Fruit fly (Drosophila melanogaster) whole organism, embryonic: Measurements from ENCODE around the gene RpL13.
A peak's percentile ranks its signal among the peaks of the same experiment; 100 is the strongest.

ENCODE experiments used
- BtbVII ChIP-seq: fragments of 200-800 bp; sonication (Bioruptor generic); optimal IDR thresholded peaks from 3 replicates; lab custom pipeline; 2017; ENCODE audit warnings: missing biosample characterization, mild to moderate bottlenecking, missing genetic modification characterization
- CG10366 ChIP-seq: fragments of 200-800 bp; sonication (Bioruptor generic); IDR thresholded peaks from 2 replicates; pipeline ENCODE4 v1.3.6; 2022; ENCODE audit warnings: missing biosample characterization, missing genetic modification characterization
- CG10431 ChIP-seq: fragments of 200-800 bp; sonication (Bioruptor generic); optimal IDR thresholded peaks from 3 replicates; lab custom pipeline; 2018; ENCODE audit warnings: missing biosample characterization, mild to moderate bottlenecking, missing genetic modification characterization
- CG14441 ChIP-seq: fragments of 200-800 bp; sonication (Bioruptor generic); IDR thresholded peaks from 2 replicates; pipeline ENCODE4 v1.3.6; 2022; ENCODE audit warnings: missing biosample characterization, missing genetic modification characterization
- CG18011 ChIP-seq: fragments of 200-800 bp; sonication (Bioruptor generic); optimal IDR thresholded peaks from 2 replicates; lab custom pipeline; 2017; ENCODE audit warnings: missing biosample characterization, missing genetic modification characterization, mild to moderate bottlenecking, moderate library complexity, missing genotype
- CG2116 ChIP-seq: fragments of 200-800 bp; sonication (Bioruptor generic); optimal IDR thresholded peaks from 3 replicates; lab custom pipeline; 2018; ENCODE audit warnings: missing biosample characterization, mild to moderate bottlenecking, missing genetic modification characterization
- CG31441 ChIP-seq: fragments of 200-800 bp; sonication (Bioruptor generic); IDR thresholded peaks from 2 replicates; pipeline ENCODE4 v1.3.6; 2022; ENCODE audit warnings: missing biosample characterization, missing genetic modification characterization
- CG3281 ChIP-seq: fragments of 200-800 bp; sonication (Bioruptor generic); optimal IDR thresholded peaks from 3 replicates; lab custom pipeline; 2017; ENCODE audit warnings: missing biosample characterization, mild to moderate bottlenecking, missing genetic modification characterization
- CG34376 ChIP-seq: fragments of 200-800 bp; sonication (Bioruptor generic); optimal IDR thresholded peaks from 2 replicates; lab custom pipeline; 2018; ENCODE audit warnings: missing biosample characterization, mild to moderate bottlenecking, missing genetic modification characterization
- CG3847 ChIP-seq: fragments of 200-800 bp; sonication (Bioruptor generic); IDR thresholded peaks from 2 replicates; pipeline ENCODE4 v1.3.6; 2022; ENCODE audit warnings: missing biosample characterization, missing genetic modification characterization
- CG4617 ChIP-seq: fragments of 200-800 bp; sonication (Bioruptor generic); optimal IDR thresholded peaks from 3 replicates; lab custom pipeline; 2016; ENCODE audit warnings: missing biosample characterization, missing genetic modification characterization, borderline replicate concordance
- CG6254 ChIP-seq: fragments of 200-800 bp; sonication (Bioruptor generic); optimal IDR thresholded peaks from 3 replicates; lab custom pipeline; 2017; ENCODE audit warnings: mild to moderate bottlenecking, missing biosample characterization, missing genetic modification reagents, missing genetic modification characterization
- CG8359 ChIP-seq: fragments of 200-800 bp; sonication (Bioruptor generic); optimal IDR thresholded peaks from 2 replicates; lab custom pipeline; 2017; ENCODE audit warnings: missing biosample characterization, mild to moderate bottlenecking, missing genetic modification characterization, borderline replicate concordance
- CG9215 ChIP-seq: fragments of 200-800 bp; sonication (Bioruptor generic); IDR thresholded peaks from 2 replicates; pipeline ENCODE4 v1.3.6; 2022; ENCODE audit warnings: missing biosample characterization, missing genetic modification characterization
- CG9932 ChIP-seq: fragments of 200-800 bp; sonication (Bioruptor generic); IDR thresholded peaks from 2 replicates; pipeline ENCODE4 v1.3.6; 2022; ENCODE audit warnings: missing biosample characterization, missing genetic modification characterization
- CHES-1-like ChIP-seq: fragments of 200-800 bp; sonication (Bioruptor generic); optimal IDR thresholded peaks from 2 replicates; lab custom pipeline; 2016; ENCODE audit warnings: missing biosample characterization, missing genetic modification characterization
- Dad ChIP-seq: fragments of 200-800 bp; sonication (Bioruptor generic); optimal IDR thresholded peaks from 3 replicates; lab custom pipeline; 2016; ENCODE audit warnings: missing biosample characterization, missing genetic modification characterization
- Dfd ChIP-seq, 2 experiments: fragments of >200 bp; optimal IDR thresholded peaks; 2 replicates each; lab custom pipeline; 2017; ENCODE audit warnings: missing biosample characterization in 2 of 2, missing genetic modification characterization in 2 of 2
- ERR ChIP-seq: fragments of 200-800 bp; sonication (Bioruptor generic); optimal IDR thresholded peaks from 2 replicates; lab custom pipeline; 2016; ENCODE audit warnings: missing biosample characterization, missing genetic modification characterization
- Elba2 ChIP-seq: fragments of 200-800 bp; sonication (Bioruptor generic); optimal IDR thresholded peaks from 3 replicates; lab custom pipeline; 2016; ENCODE audit warnings: missing biosample characterization, missing genetic modification characterization
- Fer1 ChIP-seq: fragments of 200-800 bp; sonication (Bioruptor generic); optimal IDR thresholded peaks from 2 replicates; lab custom pipeline; 2017; ENCODE audit warnings: missing biosample characterization, mild to moderate bottlenecking, missing genetic modification characterization
- Gug ChIP-seq: fragments of 200-800 bp; sonication (Bioruptor generic); IDR thresholded peaks from 4 replicates; pipeline ENCODE4 v1.3.6; 2022; ENCODE audit warnings: missing biosample characterization, missing genetic modification characterization
- H15 ChIP-seq: fragments of 200-800 bp; sonication (Bioruptor generic); IDR thresholded peaks from 3 replicates; pipeline ENCODE4 v1.3.6; 2022; ENCODE audit warnings: missing biosample characterization, missing genetic modification characterization
- HmgD ChIP-seq: fragments of 200-800 bp; sonication (Bioruptor generic); optimal IDR thresholded peaks from 3 replicates; lab custom pipeline; 2016; ENCODE audit warnings: missing biosample characterization, missing genetic modification characterization
- Hr3 ChIP-seq: fragments of 200-800 bp; sonication (Bioruptor generic); optimal IDR thresholded peaks from 3 replicates; lab custom pipeline; 2016; ENCODE audit warnings: missing biosample characterization, missing genetic modification characterization
- Hsf ChIP-seq: fragments of 200-800 bp; sonication (Bioruptor generic); optimal IDR thresholded peaks from 3 replicates; lab custom pipeline; 2016; ENCODE audit warnings: missing biosample characterization, missing genetic modification characterization
- Max ChIP-seq: fragments of 200-800 bp; sonication (Bioruptor generic); optimal IDR thresholded peaks from 2 replicates; lab custom pipeline; 2016; ENCODE audit warnings: missing biosample characterization, mild to moderate bottlenecking, missing genetic modification characterization
- Oaz ChIP-seq: fragments of 200-800 bp; sonication (Bioruptor generic); IDR thresholded peaks from 2 replicates; pipeline ENCODE4 v1.3.6; 2022; ENCODE audit warnings: missing biosample characterization, missing genetic modification characterization
- Poxn ChIP-seq: fragments of 200-800 bp; sonication (Bioruptor generic); IDR thresholded peaks from 2 replicates; pipeline ENCODE4 v1.3.6; 2022; ENCODE audit warnings: missing biosample characterization, missing genetic modification characterization
- Ravus ChIP-seq: fragments of 200-800 bp; sonication (Bioruptor generic); IDR thresholded peaks from 2 replicates; pipeline ENCODE4 v1.3.6; 2022; ENCODE audit warnings: missing biosample characterization, missing genetic modification characterization
- Side ChIP-seq: fragments of 200-800 bp; sonication (Bioruptor generic); optimal IDR thresholded peaks from 2 replicates; lab custom pipeline; 2016; ENCODE audit warnings: missing biosample characterization, missing genetic modification characterization
- YL-1 ChIP-seq: fragments of 200-800 bp; sonication (Bioruptor generic); optimal IDR thresholded peaks from 3 replicates; lab custom pipeline; 2017; ENCODE audit warnings: missing biosample characterization, mild to moderate bottlenecking, missing genetic modification characterization
- aop ChIP-seq: fragments of 200-800 bp; sonication (Bioruptor generic); IDR thresholded peaks from 2 replicates; pipeline ENCODE4 v1.3.6; 2022; ENCODE audit warnings: missing biosample characterization, missing genetic modification characterization
- bigmax ChIP-seq: fragments of 200-800 bp; sonication (Bioruptor generic); optimal IDR thresholded peaks from 2 replicates; lab custom pipeline; 2018; ENCODE audit warnings: missing biosample characterization, mild to moderate bottlenecking, missing genetic modification characterization
- btn ChIP-seq: fragments of 200-800 bp; sonication (Bioruptor generic); optimal IDR thresholded peaks from 2 replicates; lab custom pipeline; 2016; ENCODE audit warnings: missing biosample characterization, missing genetic modification characterization
- cato ChIP-seq: fragments of 200-800 bp; sonication (Bioruptor generic); optimal IDR thresholded peaks from 2 replicates; lab custom pipeline; 2016; ENCODE audit warnings: missing biosample characterization, missing genetic modification characterization, borderline replicate concordance
- dimm ChIP-seq: fragments of 200-800 bp; sonication (Bioruptor generic); IDR thresholded peaks from 2 replicates; pipeline ENCODE4 v1.3.6; 2022; ENCODE audit warnings: missing biosample characterization, missing genetic modification characterization
- en ChIP-seq: fragments of 200-800 bp; sonication (Bioruptor generic); optimal IDR thresholded peaks from 2 replicates; lab custom pipeline; 2016; ENCODE audit warnings: missing biosample characterization, missing genetic modification characterization
- gem ChIP-seq: fragments of 200-800 bp; sonication (Bioruptor generic); optimal IDR thresholded peaks from 2 replicates; lab custom pipeline; 2019; ENCODE audit warnings: missing biosample characterization, mild to moderate bottlenecking, missing genetic modification characterization, moderate library complexity
- hb ChIP-seq: fragments of 200-800 bp; sonication (Bioruptor generic); IDR thresholded peaks from 3 replicates; pipeline ENCODE4 v1.3.6; 2022; ENCODE audit warnings: missing biosample characterization, missing genetic modification characterization; ENCODE audit not compliant: partially characterized antibody
- hth ChIP-seq: fragments of >200 bp; optimal IDR thresholded peaks from 2 replicates; lab custom pipeline; 2017; ENCODE audit warnings: inconsistent platforms
- pfk ChIP-seq: fragments of 200-800 bp; sonication (Bioruptor generic); optimal IDR thresholded peaks from 2 replicates; lab custom pipeline; 2018; ENCODE audit warnings: missing biosample characterization, mild to moderate bottlenecking, missing genetic modification characterization, moderate library complexity
- psq ChIP-seq: fragments of 200-800 bp; sonication (Bioruptor generic); optimal IDR thresholded peaks from 2 replicates; lab custom pipeline; 2017; ENCODE audit warnings: missing biosample characterization, missing genetic modification characterization
- pum ChIP-seq: fragments of 200-800 bp; sonication (Bioruptor generic); optimal IDR thresholded peaks from 2 replicates; lab custom pipeline; 2016; ENCODE audit warnings: missing biosample characterization, missing genetic modification characterization
- salm ChIP-seq: fragments of 200-800 bp; sonication (Bioruptor generic); optimal IDR thresholded peaks from 2 replicates; lab custom pipeline; 2018; ENCODE audit warnings: missing biosample characterization, mild to moderate bottlenecking, missing genetic modification characterization
- sim ChIP-seq: fragments of 200-800 bp; sonication (Bioruptor generic); IDR thresholded peaks from 2 replicates; pipeline ENCODE4 v1.3.6; 2022; ENCODE audit warnings: missing biosample characterization, missing genetic modification characterization
- so ChIP-seq: fragments of 200-800 bp; sonication (Bioruptor generic); IDR thresholded peaks from 3 replicates; pipeline ENCODE4 v1.3.6; 2022; ENCODE audit warnings: missing biosample characterization, missing genetic modification characterization
- sug ChIP-seq: fragments of 200-800 bp; optimal IDR thresholded peaks from 2 replicates; lab custom pipeline; 2019; ENCODE audit warnings: missing biosample characterization, mild to moderate bottlenecking, missing genetic modification characterization, moderate library complexity
- tap ChIP-seq: fragments of 200-800 bp; optimal IDR thresholded peaks from 3 replicates; lab custom pipeline; 2019; ENCODE audit warnings: missing biosample characterization, mild to moderate bottlenecking, missing genetic modification characterization, moderate library complexity
- tna ChIP-seq: fragments of 200-800 bp; sonication (Bioruptor generic); IDR thresholded peaks from 2 replicates; pipeline ENCODE4 v1.3.6; 2022; ENCODE audit warnings: missing biosample characterization, missing genetic modification characterization; ENCODE audit not compliant: partially characterized antibody
- trh ChIP-seq: fragments of 200-800 bp; sonication (Bioruptor generic); optimal IDR thresholded peaks from 2 replicates; lab custom pipeline; 2016; ENCODE audit warnings: missing biosample characterization, missing genetic modification characterization
- wdn ChIP-seq: fragments of 200-800 bp; sonication (Bioruptor generic); IDR thresholded peaks from 2 replicates; pipeline ENCODE4 v1.3.6; 2022; ENCODE audit warnings: missing biosample characterization, missing genetic modification characterization
- yki ChIP-seq: fragments of >200 bp; optimal IDR thresholded peaks from 3 replicates; lab custom pipeline; 2018
- zf30C ChIP-seq: fragments of 200-800 bp; sonication (Bioruptor generic); optimal IDR thresholded peaks from 3 replicates; lab custom pipeline; 2018; ENCODE audit warnings: missing biosample characterization, mild to moderate bottlenecking, missing genetic modification characterization

RpL13 gene

DNA sequence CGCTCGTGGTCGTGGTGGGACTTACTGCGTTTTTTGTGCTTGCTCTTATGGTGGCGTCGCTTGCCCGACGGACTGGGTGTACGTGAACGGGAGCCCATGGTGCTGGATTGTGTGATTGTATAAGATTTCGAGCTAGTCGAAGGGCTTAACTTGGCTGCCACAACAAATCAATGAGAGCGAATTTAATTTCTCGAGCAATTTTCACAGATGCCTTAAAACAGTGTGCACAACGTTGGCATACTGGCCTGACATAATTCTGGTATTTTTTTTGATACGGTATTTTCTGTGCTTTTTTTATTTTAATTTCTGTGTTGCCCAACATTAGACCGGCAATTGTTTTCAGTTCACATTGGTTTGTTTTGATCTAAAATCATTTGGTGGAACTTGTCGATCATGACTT, 29.2 kb upstream of the RpL13 start, which contains the start of gene Arglu1 (continued):
- no peak for TF ChIP-seq Hsf
- no peak for TF ChIP-seq Side (GFP tag; lab: Kevin White, UChicago)
- no peak for TF ChIP-seq Oaz
- TF ChIP-seq Elba2 (GFP tag; lab: Kevin White, UChicago), result no peak
- no peak for TF ChIP-seq CG31441 (GFP tag; lab: Robert Waterston, UW)
- no peak for TF ChIP-seq ERR (GFP tag; lab: Kevin White, UChicago)
- no peak for TF ChIP-seq CG10366 (GFP tag; lab: Robert Waterston, UW)
- no peak for TF ChIP-seq Ravus (GFP tag; lab: Robert Waterston, UW)
- TF ChIP-seq CG34376 (GFP tag; lab: Kevin White, UChicago), result no peak
- no peak for TF ChIP-seq yki (lab: Kevin White, UChicago)
- no peak for TF ChIP-seq Poxn (GFP tag; lab: Robert Waterston, UW)
- TF ChIP-seq dimm (GFP tag; lab: Robert Waterston, UW), result no peak
- 0 out of 2 replicates have a peak, but pooled peaks have one; percentile 32 for TF ChIP-seq CG3847 (GFP tag; lab: Robert Waterston, UW)
- TF ChIP-seq CG4617 (GFP tag; lab: Kevin White, UChicago), result peak; percentile 87
- no peak for TF ChIP-seq aop (GFP tag; lab: Robert Waterston, UW)
- peak; percentile 69 for TF ChIP-seq CG9932 (GFP tag; lab: Robert Waterston, UW)
- no peak for TF ChIP-seq gem
- no peak for TF ChIP-seq sug (tag; lab: Kevin White, UChicago)
- TF ChIP-seq hth, result no peak
- TF ChIP-seq Fer1 (GFP tag; lab: Kevin White, UChicago), result no peak
- TF ChIP-seq bigmax (GFP tag; lab: Kevin White, UChicago), result no peak
- no peak for TF ChIP-seq pum (GFP tag; lab: Kevin White, UChicago)
- no peak for TF ChIP-seq Hr3
- no peak for TF ChIP-seq so (GFP tag; lab: Robert Waterston, UW)
- no peak for TF ChIP-seq CG6254 (GFP tag; lab: Kevin White, UChicago)
- TF ChIP-seq BtbVII, result no peak
- no peak for TF ChIP-seq Max (GFP tag; lab: Kevin White, UChicago)
- no peak for TF ChIP-seq cato
- no peak for TF ChIP-seq HmgD (GFP tag; lab: Kevin White, UChicago)
- no peak for TF ChIP-seq CG9215 (GFP tag; lab: Robert Waterston, UW)
- no peak for TF ChIP-seq CG3281
- no peak for TF ChIP-seq btn (GFP tag; lab: Kevin White, UChicago)
- TF ChIP-seq tna (GFP tag; lab: Robert Waterston, UW), result no peak
- TF ChIP-seq pfk (GFP tag; lab: Kevin White, UChicago), result no peak
- TF ChIP-seq wdn, result no peak
- TF ChIP-seq trh, result no peak
- TF ChIP-seq H15 (GFP tag; lab: Robert Waterston, UW), result no peak
- no peak for TF ChIP-seq hb
- TF ChIP-seq Gug (GFP tag; lab: Robert Waterston, UW), result no peak
- TF ChIP-seq CHES-1-like (GFP tag; lab: Kevin White, UChicago), result peak; percentile 39
- no peak for TF ChIP-seq salm (tag; lab: Kevin White, UChicago)
- TF ChIP-seq zf30C, result no peak
- no peak for TF ChIP-seq en
- no peak for TF ChIP-seq CG8359 (GFP tag; lab: Kevin White, UChicago)
- TF ChIP-seq CG14441 (GFP tag; lab: Robert Waterston, UW), result no peak
- TF ChIP-seq YL-1, result peak; percentile 55
- TF ChIP-seq sim (GFP tag; lab: Robert Waterston, UW), result no peak
- no peak for TF ChIP-seq Dfd (GFP tag; optimal IDR thresholded peaks at IDR 0.05; lab: Kevin White, UChicago)
- TF ChIP-seq CG10431 (GFP tag; lab: Kevin White, UChicago), result no peak
- TF ChIP-seq CG2116 (GFP tag; lab: Kevin White, UChicago), result peak; percentile 0
- TF ChIP-seq tap, result no peak
- TF ChIP-seq Dad (GFP tag; lab: Kevin White, UChicago), result peak; percentile 5
- no peak for TF ChIP-seq psq
- TF ChIP-seq CG18011, result peak; percentile 14
